Worm (Caenorhabditis elegans): ENCODE results near the gene ced-10.

- no peak for TF ChIP-seq nhr-76 (tag; optimal IDR thresholded peaks at IDR 0.05)
- TF ChIP-seq lin-13 (GFP tag; optimal IDR thresholded peaks at IDR 0.05) = no peak
- TF ChIP-seq pqm-1 (tag; optimal IDR thresholded peaks at IDR 0.05) = no peak
- no peak for TF ChIP-seq zfp-3 (GFP tag; conservative IDR thresholded peaks at IDR 0.05)
Measured at ce11 chrIV:3467751-3468150, 41.6 kb downstream of the ced-10 start.
